Fruit fly (Drosophila melanogaster) S2 (cell line): ENCODE data around the gene CG42367.

Experiments used
- CG8478 ChIP-seq: fragments of >200 bp; optimal IDR thresholded peaks from 2 replicates; lab custom pipeline; 2018
- CTCF ChIP-seq, 2 experiments: fragments of >200 bp; optimal IDR thresholded peaks; 2 replicates each; lab custom pipeline; 2018

- no peak for TF ChIP-seq CTCF (optimal IDR thresholded peaks at IDR 0.05; lab: Kevin White, UChicago)
- no peak for TF ChIP-seq CG8478
Measured at dm6 chr2L:9954696-9955095, 24.3 kb downstream of the CG42367 start.
